Fruit fly (Drosophila melanogaster) whole organism, adult: ENCODE measurements around the gene CG33288.

Experiments
- Clk ChIP-seq: fragments of 200-800 bp; sonication (Bioruptor generic); optimal IDR thresholded peaks from 2 replicates; lab custom pipeline; 2017; ENCODE audit warnings: missing biosample characterization, missing genetic modification characterization
- ovo ChIP-seq: fragments of 200-800 bp; sonication (Bioruptor generic); optimal IDR thresholded peaks from 2 replicates; lab custom pipeline; 2016; ENCODE audit warnings: missing biosample characterization, missing genetic modification characterization

- TF ChIP-seq Clk (GFP tag; lab: Kevin White, UChicago) (no peak), ovo (no peak)
Measured at dm6 chr3L:21458736-21459135, 31.1 kb downstream of the CG33288 start.
